Worm (Caenorhabditis elegans): Measurements from ENCODE around the gene lin-45.

The lin-45 gene

ce11 chrIV:6747083-6747482, 1.3 kb downstream of the lin-45 start:
- no peak for TF ChIP-seq T22C8.4 (GFP tag; IDR thresholded peaks at IDR 0.05)
- no peak for TF ChIP-seq ref-1 (GFP tag; conservative IDR thresholded peaks at IDR 0.05)
- TF ChIP-seq cog-1 (tag; optimal IDR thresholded peaks at IDR 0.05): no peak
- TF ChIP-seq ztf-29 (GFP tag; IDR thresholded peaks at IDR 0.05): no peak
- TF ChIP-seq flt-1 (GFP tag; IDR thresholded peaks at IDR 0.05): no peak
- TF ChIP-seq klf-2 (GFP tag; conservative IDR thresholded peaks at IDR 0.05): no peak
- no peak for TF ChIP-seq tab-1 (GFP tag; IDR thresholded peaks at IDR 0.05)
- no peak for TF ChIP-seq med-1 (GFP tag; optimal IDR thresholded peaks at IDR 0.05; ENCODE audit: insufficient read depth)
- no peak for TF ChIP-seq ztf-23 (GFP tag; IDR thresholded peaks at IDR 0.05)

DNA sequence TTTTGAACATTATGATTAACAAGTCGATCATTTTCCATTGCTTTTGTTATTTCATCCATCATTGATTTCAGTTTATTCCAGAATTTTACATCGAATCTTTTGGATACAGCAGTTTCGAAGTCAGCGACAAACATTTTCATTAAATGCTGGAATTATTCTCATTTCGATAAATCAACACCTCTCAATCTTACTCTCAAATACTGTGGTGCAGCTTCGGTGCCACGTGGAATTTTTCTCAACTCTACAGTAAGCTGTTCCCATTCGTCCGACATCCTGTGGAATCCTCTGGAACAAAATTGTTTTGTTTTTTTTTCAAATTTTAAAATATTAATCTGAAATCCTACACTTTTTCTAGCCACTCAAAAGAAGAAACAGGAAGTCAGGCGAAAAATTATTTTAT, 6.2 kb downstream of the lin-45 start, which contains the start of gene smg-7:
smg-7 (minus strand) TSS at position 285 of the 400 bp plus-strand sequence.
- TF ChIP-seq ref-1 (GFP tag; conservative IDR thresholded peaks at IDR 0.05) (no peak), klf-2 (GFP tag; conservative IDR thresholded peaks at IDR 0.05) (no peak), ztf-29 (GFP tag; IDR thresholded peaks at IDR 0.05) (no peak), flt-1 (GFP tag; IDR thresholded peaks at IDR 0.05) (no peak), tab-1 (GFP tag; IDR thresholded peaks at IDR 0.05) (no peak), med-1 (GFP tag; optimal IDR thresholded peaks at IDR 0.05; ENCODE audit: insufficient read depth) (no peak), ztf-23 (GFP tag; IDR thresholded peaks at IDR 0.05) (no peak), cog-1 (tag; optimal IDR thresholded peaks at IDR 0.05) (no peak), T22C8.4 (GFP tag; IDR thresholded peaks at IDR 0.05) (no peak)

DNA sequence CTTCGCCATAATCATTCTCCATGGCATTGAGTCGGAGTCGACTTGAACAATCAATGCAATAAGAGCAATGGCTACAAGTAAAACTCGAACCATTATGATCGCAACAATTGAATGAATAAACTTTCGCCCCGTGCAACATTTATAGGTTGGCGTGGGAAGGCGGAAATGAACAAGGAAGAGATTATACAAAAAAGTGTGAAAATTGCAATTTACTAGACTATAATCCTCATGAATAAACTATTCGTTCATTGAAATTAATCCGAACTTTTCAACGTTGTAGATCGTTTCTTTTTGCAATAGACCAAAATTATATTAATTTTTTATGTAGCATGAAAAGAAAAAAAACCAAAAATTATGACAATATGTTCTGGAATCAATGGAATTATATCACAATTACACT, 8.2 kb downstream of the lin-45 start, which contains the start of gene Y73B6A.3:
Y73B6A.3 (minus strand) TSS at position 101 of the 400 bp plus-strand sequence.
- no peak for TF ChIP-seq ztf-29 (GFP tag; IDR thresholded peaks at IDR 0.05)
- no peak for TF ChIP-seq tab-1 (GFP tag; IDR thresholded peaks at IDR 0.05)
- no peak for TF ChIP-seq cog-1 (tag; optimal IDR thresholded peaks at IDR 0.05)
- TF ChIP-seq flt-1 (GFP tag; IDR thresholded peaks at IDR 0.05): no peak
- no peak for TF ChIP-seq med-1 (GFP tag; optimal IDR thresholded peaks at IDR 0.05; ENCODE audit: insufficient read depth)
- TF ChIP-seq klf-2 (GFP tag; conservative IDR thresholded peaks at IDR 0.05): no peak
- TF ChIP-seq ztf-23 (GFP tag; IDR thresholded peaks at IDR 0.05): no peak
- TF ChIP-seq ref-1 (GFP tag; conservative IDR thresholded peaks at IDR 0.05): no peak
- no peak for TF ChIP-seq T22C8.4 (GFP tag; IDR thresholded peaks at IDR 0.05)
